Fruit fly (Drosophila melanogaster) S2 (cell line): ENCODE results near the gene Ilp5.

ENCODE experiments used
- CG8478 ChIP-seq: fragments of >200 bp; optimal IDR thresholded peaks from 2 replicates; lab custom pipeline; 2018
- CTCF ChIP-seq, 2 experiments: fragments of >200 bp; optimal IDR thresholded peaks; 2 replicates each; lab custom pipeline; 2018

The Ilp5 gene

dm6 chr3L:9823797-9824196 lies at the start of gene Ilp5:
TSS of gene Ilp5 (minus strand) at chr3L:9823897.
- TF ChIP-seq CG8478 = no peak
- no peak for TF ChIP-seq CTCF (optimal IDR thresholded peaks at IDR 0.05; lab: Kevin White, UChicago)

DNA sequence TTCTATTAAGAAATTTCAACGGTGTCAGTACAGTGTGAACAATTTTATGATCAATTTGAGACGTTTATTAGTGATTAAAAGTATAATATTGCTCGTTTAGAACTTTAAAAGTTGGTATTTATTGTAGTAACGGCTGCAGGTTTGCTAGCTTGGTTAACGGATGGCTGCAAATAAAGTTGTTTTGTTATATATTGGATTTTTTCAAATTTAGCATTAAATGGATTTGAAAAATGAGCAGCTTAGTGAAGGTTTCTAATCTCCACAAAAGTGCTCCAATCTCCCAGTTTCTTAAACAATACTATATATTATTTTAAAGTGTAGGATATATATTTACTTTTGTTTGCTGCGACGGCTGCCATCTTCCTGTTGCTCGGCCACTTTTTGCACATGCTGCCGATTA lies 48.3 kb upstream of the Ilp5 start:
- no peak for TF ChIP-seq CG8478
- no peak for TF ChIP-seq CTCF (optimal IDR thresholded peaks at IDR 0.05; lab: Kevin White, UChicago)

DNA sequence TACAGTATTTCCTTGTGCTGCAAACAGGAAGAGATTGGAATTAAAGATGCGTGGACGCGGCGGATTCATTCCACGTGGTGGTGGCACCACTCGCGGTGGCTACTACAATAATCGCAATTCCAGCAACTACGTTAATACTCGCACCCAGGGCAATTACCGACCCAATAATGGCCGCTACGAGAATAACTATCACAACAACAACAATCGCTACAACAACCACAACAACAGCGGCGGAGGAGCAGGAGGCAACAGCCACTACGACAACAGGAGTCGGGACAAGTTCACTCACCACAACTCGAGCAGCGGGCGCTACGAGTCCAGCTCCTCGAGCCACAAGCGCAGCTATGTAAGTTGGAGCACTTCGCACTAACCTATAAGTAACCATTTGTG lies 41.4 kb upstream of the Ilp5 start:
- TF ChIP-seq CG8478 = no peak
- TF ChIP-seq CTCF (optimal IDR thresholded peaks at IDR 0.05; lab: Kevin White, UChicago) = no peak

DNA sequence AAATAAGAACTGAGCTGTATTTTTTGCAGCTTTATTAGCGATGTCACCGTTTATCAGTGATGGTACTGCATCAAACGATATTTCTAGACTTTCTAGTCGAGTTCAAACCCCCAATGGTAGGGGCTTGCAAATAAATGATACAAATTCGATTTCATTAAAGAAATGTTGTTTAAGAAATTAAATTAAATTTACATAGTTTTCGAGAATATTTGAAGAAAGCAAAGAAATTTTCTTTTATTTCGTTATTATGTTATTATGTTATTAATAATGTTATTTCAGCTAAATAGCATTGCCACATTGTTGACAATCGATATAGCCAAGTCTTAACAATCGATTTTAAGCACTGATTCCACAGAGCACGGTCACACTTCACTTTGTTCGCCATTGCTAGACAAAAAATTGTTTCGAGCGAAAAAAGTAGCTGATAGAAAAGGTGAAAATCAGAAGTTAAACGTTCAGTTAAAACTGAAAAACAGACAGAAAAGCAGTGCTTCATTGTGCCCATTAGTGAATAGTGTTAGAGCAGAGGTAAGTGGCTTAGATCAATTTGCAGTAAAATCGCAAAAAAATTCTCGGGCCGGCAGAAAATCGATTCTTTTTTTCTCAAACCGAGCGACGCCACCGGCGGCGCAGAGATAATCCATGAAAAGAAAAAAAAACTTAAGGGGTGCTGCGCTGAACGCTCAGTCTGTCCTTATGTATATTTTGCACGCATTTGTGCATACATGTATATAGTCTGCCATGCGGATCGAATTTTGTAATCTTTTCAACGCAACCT lies 40.8 kb upstream of the Ilp5 start, which contains the start of the genes iPLA2-VIA and Ciz1:
Gene iPLA2-VIA, minus strand, starts transcription at position 75 of the 778 bp plus-strand sequence.
Gene Ciz1, plus strand, starts transcription at position 365 of the 778 bp plus-strand sequence.
- TF ChIP-seq CTCF (optimal IDR thresholded peaks at IDR 0.05; lab: Kevin White, UChicago) (no peak), CG8478 (no peak)

- TF ChIP-seq CTCF (optimal IDR thresholded peaks at IDR 0.05; lab: Kevin White, UChicago) (no peak), CG8478 (no peak)
Observed at dm6 chr3L:9863656-9864055, 40.0 kb upstream of the Ilp5 start.

- peak in 1 of 2 experiments; percentile 8 for TF ChIP-seq CTCF (optimal IDR thresholded peaks at IDR 0.05; lab: Kevin White, UChicago)
- TF ChIP-seq CG8478 = no peak
Observed at dm6 chr3L:9859624-9860023, 35.9 kb upstream of the Ilp5 start, which contains the start of gene CG10809. TSS of gene CG10809 (minus strand) at chr3L:9859889.

- TF ChIP-seq CTCF (optimal IDR thresholded peaks at IDR 0.05; lab: Kevin White, UChicago) (no peak), CG8478 (no peak)
Observed at dm6 chr3L:9856430-9857218, 32.9 kb upstream of the Ilp5 start.

DNA sequence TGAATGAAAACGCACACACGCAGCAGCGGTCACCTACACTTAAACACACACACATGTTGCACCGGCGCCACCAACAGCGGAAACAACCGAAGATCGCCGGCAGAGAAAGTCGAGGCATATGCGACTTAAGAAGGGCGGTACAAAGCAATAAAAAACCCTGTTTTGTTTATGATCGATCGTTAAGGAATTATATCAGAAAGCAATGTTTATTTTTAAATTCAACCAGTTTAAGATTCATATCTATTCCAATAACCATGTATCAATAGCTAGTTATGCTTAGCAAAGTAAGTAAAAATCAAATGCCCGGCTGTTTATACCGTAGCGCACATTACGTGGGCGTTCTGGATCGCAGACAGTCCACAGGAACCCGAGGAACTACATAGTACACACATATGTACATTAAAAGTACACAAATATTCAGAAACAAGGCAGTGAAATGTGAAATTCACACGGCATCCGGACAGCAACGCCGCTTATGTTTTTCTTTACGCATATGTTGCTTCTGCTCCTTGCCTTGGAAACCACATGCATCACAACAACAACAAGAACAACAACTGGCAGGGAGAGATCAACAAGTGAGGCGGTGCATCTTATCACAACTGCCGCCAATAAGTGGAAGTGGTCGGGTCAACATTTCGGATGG lies 32.2 kb upstream of the Ilp5 start:
- no peak for TF ChIP-seq CTCF (optimal IDR thresholded peaks at IDR 0.05; lab: Kevin White, UChicago)
- no peak for TF ChIP-seq CG8478

- TF ChIP-seq CTCF (optimal IDR thresholded peaks at IDR 0.05; lab: Kevin White, UChicago) (peak in 1 of 2 experiments; percentile 15), CG8478 (no peak)
Observed at dm6 chr3L:9854583-9855519, 31.2 kb upstream of the Ilp5 start, which contains the start of gene RasGAP1. TSS of gene RasGAP1 (minus strand) at chr3L:9855285.

DNA sequence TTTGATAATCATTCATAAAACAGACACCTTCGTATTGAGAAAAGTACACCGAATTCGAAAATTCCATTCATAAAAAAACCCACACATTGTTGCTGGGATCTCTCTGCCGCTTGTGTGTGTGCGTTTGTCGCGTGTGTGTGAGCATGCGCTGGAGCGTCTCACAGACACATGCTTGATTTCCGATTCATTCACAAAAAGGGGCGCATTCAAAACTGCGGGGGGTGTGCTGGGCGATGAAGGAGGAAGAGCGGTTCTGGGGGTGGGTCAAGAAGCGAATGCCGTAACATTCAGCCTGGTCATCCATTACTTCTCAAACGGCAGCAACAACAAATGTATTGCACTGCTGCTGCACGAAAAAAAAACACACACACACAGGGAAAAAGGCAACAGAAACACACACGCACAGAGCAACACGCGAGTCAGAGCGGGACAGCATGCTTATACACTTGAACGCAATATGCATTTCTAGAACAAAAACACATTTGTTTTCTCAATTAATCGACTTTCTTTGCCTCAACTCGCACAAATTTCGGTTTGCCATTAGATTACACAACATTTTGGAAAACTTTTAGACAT lies 30.3 kb upstream of the Ilp5 start:
- no peak for TF ChIP-seq CTCF (optimal IDR thresholded peaks at IDR 0.05; lab: Kevin White, UChicago)
- TF ChIP-seq CG8478 = no peak

DNA sequence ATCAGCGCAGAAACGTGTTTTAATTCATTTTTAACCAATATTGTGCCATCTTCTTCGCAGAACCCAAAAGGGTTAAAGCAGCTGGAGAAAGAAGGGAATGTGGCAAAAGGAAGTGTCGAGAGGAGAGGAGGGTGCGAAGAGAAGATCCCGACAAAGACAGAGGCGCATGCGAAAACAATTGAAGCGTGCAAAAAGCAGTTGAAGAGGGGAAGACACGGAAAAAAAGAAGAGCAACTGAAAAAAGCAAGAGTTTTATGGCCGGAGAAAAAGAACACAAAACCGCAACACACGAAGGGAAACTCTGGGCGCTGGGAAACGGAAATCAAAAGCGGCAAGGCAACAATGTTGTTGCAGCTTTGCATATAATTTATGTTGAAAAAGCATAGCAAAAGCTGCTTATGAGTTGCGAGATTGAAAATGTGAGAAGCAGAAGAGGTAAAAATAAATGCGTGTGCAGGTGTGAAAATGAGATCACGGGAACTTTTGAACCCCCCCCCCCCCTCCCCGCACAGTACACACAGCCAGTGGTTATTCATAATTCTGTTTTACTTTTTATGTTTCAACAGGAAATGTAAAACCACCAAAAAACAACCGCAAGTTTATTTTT lies 29.5 kb upstream of the Ilp5 start:
- no peak for TF ChIP-seq CG8478
- TF ChIP-seq CTCF (optimal IDR thresholded peaks at IDR 0.05; lab: Kevin White, UChicago) = no peak

DNA sequence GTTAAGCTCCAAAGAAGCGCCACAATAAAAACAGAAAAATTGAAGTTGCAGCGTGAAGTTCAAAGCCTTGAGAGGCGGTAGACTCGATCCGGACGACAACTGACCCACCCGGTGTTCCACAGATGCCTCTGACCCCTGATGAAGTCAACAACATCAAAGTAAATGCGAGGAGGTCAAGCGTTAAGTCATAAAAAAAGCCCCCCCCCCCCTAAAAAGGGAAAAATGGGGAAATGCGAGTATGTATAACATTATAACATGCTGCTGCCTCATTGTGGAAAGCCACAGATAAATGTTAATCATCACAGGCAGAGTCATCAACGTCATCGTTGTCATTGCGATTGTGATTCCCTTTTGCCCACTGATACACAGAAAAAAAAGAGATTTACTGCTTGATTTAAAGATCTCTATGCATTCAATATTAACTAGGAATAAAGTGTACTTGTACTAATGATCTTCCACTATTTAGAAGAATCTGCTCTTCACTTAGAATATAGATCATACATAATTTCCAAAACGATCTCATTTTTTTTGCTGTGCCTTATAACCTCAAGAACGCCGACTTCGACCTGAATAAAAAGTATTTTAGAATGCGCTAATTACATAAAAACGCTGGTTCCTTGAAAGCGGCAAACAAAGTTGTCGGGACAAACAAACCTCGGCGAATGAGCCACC lies 27.4 kb upstream of the Ilp5 start:
- TF ChIP-seq CTCF (optimal IDR thresholded peaks at IDR 0.05; lab: Kevin White, UChicago) = no peak
- no peak for TF ChIP-seq CG8478

dm6 chr3L:9850114-9850513 lies 26.4 kb upstream of the Ilp5 start:
- no peak for TF ChIP-seq CTCF (optimal IDR thresholded peaks at IDR 0.05; lab: Kevin White, UChicago)
- TF ChIP-seq CG8478 = no peak
